Worm (Caenorhabditis elegans) whole organism, young adult: ENCODE measurements around the gene cox-6B.

Experiments used
- B0019.2 ChIP-seq: fragments of 200-800 bp; sonication (Bioruptor generic); conservative IDR thresholded peaks from 2 replicates; pipeline ENCODE4 v1.3.6; 2022; ENCODE audit warnings: missing genetic modification reagents, missing genetic modification characterization, missing compliant biosample characterization
- B0035.1 ChIP-seq: sonication (generic microtip); optimal IDR thresholded peaks from 2 replicates; lab custom pipeline; 2016; ENCODE audit warnings: missing genetic modification characterization, mild to moderate bottlenecking, missing compliant biosample characterization, missing genotype, missing genetic modification reagents
- B0261.1 ChIP-seq: sonication (generic microtip); optimal IDR thresholded peaks from 2 replicates; lab custom pipeline; 2016; ENCODE audit warnings: mild to moderate bottlenecking, missing genetic modification characterization, moderate library complexity, missing compliant biosample characterization
- F22D6.2 ChIP-seq: sonication (generic microtip); optimal IDR thresholded peaks from 2 replicates; lab custom pipeline; 2016; ENCODE audit warnings: mild to moderate bottlenecking, missing genetic modification characterization, missing compliant biosample characterization
- F57C9.4 ChIP-seq: sonication (generic microtip); optimal IDR thresholded peaks from 2 replicates; lab custom pipeline; 2017; ENCODE audit warnings: mild to moderate bottlenecking, missing genetic modification characterization, missing compliant biosample characterization
- K12H6.12 ChIP-seq: fragments of 200-800 bp; sonication (Bioruptor generic); optimal IDR thresholded peaks from 2 replicates; lab custom pipeline; 2018; ENCODE audit warnings: mild to moderate bottlenecking, missing genetic modification characterization, missing compliant biosample characterization
- T07F8.4 ChIP-seq: sonication (generic microtip); optimal IDR thresholded peaks from 2 replicates; lab custom pipeline; 2016; ENCODE audit warnings: mild to moderate bottlenecking, missing genetic modification characterization, moderate library complexity, missing compliant biosample characterization
- Y53F4B.3 ChIP-seq: fragments of 200-800 bp; sonication (Bioruptor generic); IDR thresholded peaks from 2 replicates; pipeline ENCODE4 v1.3.6; 2022; ENCODE audit warnings: missing genetic modification reagents, missing genetic modification characterization, missing compliant biosample characterization
- Y79H2A.3 ChIP-seq: fragments of 200-800 bp; sonication (Bioruptor generic); conservative IDR thresholded peaks from 2 replicates; pipeline ENCODE4 v1.3.6; 2022; ENCODE audit warnings: missing genetic modification reagents, missing genetic modification characterization, missing compliant biosample characterization
- ama-1 ChIP-seq, 3 experiments: fragments of 150-350 bp in 1 of 3; sonication (generic microtip) in 2 of 3; optimal IDR thresholded peaks; 2 replicates each; lab custom pipeline; 2014 to 2018; ENCODE audit warnings: missing biosample characterization in 2 of 3, missing genetic modification characterization in 2 of 3, missing genetic modification reagents in 2 of 3
- attf-5 ChIP-seq: fragments of 200-800 bp; sonication (Bioruptor generic); optimal IDR thresholded peaks from 2 replicates; lab custom pipeline; 2018; ENCODE audit warnings: mild to moderate bottlenecking, missing genetic modification characterization, missing compliant biosample characterization
- ceh-100 ChIP-seq: fragments of 200-800 bp; sonication (Bioruptor generic); IDR thresholded peaks from 2 replicates; pipeline ENCODE4 v1.3.6; 2022; ENCODE audit warnings: missing genetic modification reagents, missing genetic modification characterization, missing compliant biosample characterization
- ceh-79 ChIP-seq: sonication (generic microtip); optimal IDR thresholded peaks from 2 replicates; lab custom pipeline; 2017; ENCODE audit warnings: mild to moderate bottlenecking, missing genetic modification characterization, missing compliant biosample characterization
- ceh-91 ChIP-seq: fragments of 200-800 bp; sonication (Bioruptor generic); IDR thresholded peaks from 2 replicates; pipeline ENCODE4 v1.3.6; 2022; ENCODE audit warnings: missing genetic modification reagents, missing genetic modification characterization, missing compliant biosample characterization
- die-1 ChIP-seq: sonication (generic microtip); optimal IDR thresholded peaks from 2 replicates; lab custom pipeline; 2016; ENCODE audit warnings: missing genotype, mild to moderate bottlenecking, missing genetic modification characterization, missing compliant biosample characterization
- dox-1 ChIP-seq: fragments of 200-800 bp; sonication (Bioruptor generic); IDR thresholded peaks from 2 replicates; pipeline ENCODE4 v1.3.6; 2022; ENCODE audit warnings: missing genetic modification reagents, missing genetic modification characterization, missing compliant biosample characterization
- dpl-1 ChIP-seq: fragments of 150-350 bp; optimal IDR thresholded peaks from 2 replicates; lab custom pipeline; 2014; ENCODE audit warnings: missing biosample characterization, missing genetic modification reagents, missing genetic modification characterization
- egl-18 ChIP-seq: fragments of 200-800 bp; sonication (Bioruptor generic); IDR thresholded peaks from 2 replicates; pipeline ENCODE4 v1.3.6; 2022; ENCODE audit warnings: missing genetic modification reagents, missing genetic modification characterization, missing compliant biosample characterization
- egrh-3 ChIP-seq: fragments of 200-800 bp; sonication (Bioruptor generic); IDR thresholded peaks from 2 replicates; pipeline ENCODE4 v1.3.6; 2022; ENCODE audit warnings: missing genetic modification reagents, missing genetic modification characterization, missing compliant biosample characterization
- ets-4 ChIP-seq: fragments of 200-800 bp; sonication (Bioruptor generic); optimal IDR thresholded peaks from 2 replicates; lab custom pipeline; 2018; ENCODE audit warnings: mild to moderate bottlenecking, missing genetic modification characterization, missing compliant biosample characterization
- fkh-3 ChIP-seq: sonication (generic microtip); optimal IDR thresholded peaks from 2 replicates; lab custom pipeline; 2016; ENCODE audit warnings: mild to moderate bottlenecking, missing genetic modification characterization, missing compliant biosample characterization
- him-1 ChIP-seq: sonication (generic microtip); optimal IDR thresholded peaks from 2 replicates; lab custom pipeline; 2016; ENCODE audit warnings: missing genotype, missing genetic modification reagents, missing genetic modification characterization, missing compliant biosample characterization
- hmg-1.2 ChIP-seq: fragments of 200-800 bp; sonication (Bioruptor generic); IDR thresholded peaks from 2 replicates; pipeline ENCODE4 v1.3.6; 2022; ENCODE audit warnings: missing genetic modification reagents, missing genetic modification characterization, missing compliant biosample characterization
- lin-35 ChIP-seq, 3 experiments: fragments of 150-350 bp in 2 of 3; sonication (generic microtip) in 1 of 3; optimal IDR thresholded peaks; 2 replicates each; lab custom pipeline; 2014 to 2018; ENCODE audit warnings: missing biosample characterization in 3 of 3, missing genetic modification characterization in 3 of 3, missing genetic modification reagents in 3 of 3
- lin-40 ChIP-seq: sonication (generic microtip); optimal IDR thresholded peaks from 2 replicates; lab custom pipeline; 2016; ENCODE audit warnings: missing genetic modification characterization, mild to moderate bottlenecking, missing compliant biosample characterization, missing genotype, missing genetic modification reagents
- lin-54 ChIP-seq: fragments of 200-800 bp; sonication (Bioruptor generic); optimal IDR thresholded peaks from 2 replicates; lab custom pipeline; 2018; ENCODE audit warnings: mild to moderate bottlenecking, missing genetic modification characterization, missing compliant biosample characterization
- lsl-1 ChIP-seq: fragments of 200-800 bp; sonication (Bioruptor generic); optimal IDR thresholded peaks from 2 replicates; lab custom pipeline; 2018; ENCODE audit warnings: mild to moderate bottlenecking, missing genetic modification characterization, moderate library complexity, missing compliant biosample characterization
- lsy-27 ChIP-seq: sonication (generic microtip); optimal IDR thresholded peaks from 2 replicates; lab custom pipeline; 2017; ENCODE audit warnings: missing genetic modification characterization, mild to moderate bottlenecking, missing compliant biosample characterization, antibody characterized with exemption, missing genotype, borderline replicate concordance; ENCODE audit not compliant: insufficient read depth
- mcd-1 ChIP-seq: fragments of 200-800 bp; sonication (Bioruptor generic); IDR thresholded peaks from 2 replicates; pipeline ENCODE4 v1.3.6; 2022; ENCODE audit warnings: missing genetic modification reagents, missing genetic modification characterization, missing compliant biosample characterization
- mel-28 ChIP-seq: sonication (generic microtip); optimal IDR thresholded peaks from 2 replicates; lab custom pipeline; 2016; ENCODE audit warnings: borderline replicate concordance, mild to moderate bottlenecking, missing genetic modification characterization, missing compliant biosample characterization
- nfya-1 ChIP-seq: sonication (generic microtip); optimal IDR thresholded peaks from 2 replicates; lab custom pipeline; 2017; ENCODE audit warnings: antibody characterized with exemption, missing compliant biosample characterization, missing genetic modification characterization, borderline replicate concordance; ENCODE audit not compliant: insufficient read depth
- nfya-2 ChIP-seq: fragments of 200-800 bp; sonication (Bioruptor generic); IDR thresholded peaks from 2 replicates; pipeline ENCODE4 v1.3.6; 2022; ENCODE audit warnings: missing genetic modification reagents, missing genetic modification characterization, missing compliant biosample characterization
- nhr-120 ChIP-seq: fragments of 200-800 bp; sonication (Bioruptor generic); IDR thresholded peaks from 2 replicates; pipeline ENCODE4 v1.3.6; 2022; ENCODE audit warnings: missing genetic modification characterization, missing compliant biosample characterization
- nhr-179 ChIP-seq: sonication (generic microtip); optimal IDR thresholded peaks from 2 replicates; lab custom pipeline; 2016; ENCODE audit warnings: mild to moderate bottlenecking, missing genetic modification characterization, missing compliant biosample characterization
- nhr-90 ChIP-seq: sonication (generic microtip); optimal IDR thresholded peaks from 2 replicates; lab custom pipeline; 2016; ENCODE audit warnings: missing genotype, mild to moderate bottlenecking, missing genetic modification characterization, missing compliant biosample characterization
- repo-1 ChIP-seq: sonication (generic microtip); optimal IDR thresholded peaks from 2 replicates; lab custom pipeline; 2017; ENCODE audit warnings: mild to moderate bottlenecking, missing genetic modification characterization, missing compliant biosample characterization
- sea-2 ChIP-seq: fragments of 200-800 bp; sonication (Bioruptor generic); IDR thresholded peaks from 2 replicates; pipeline ENCODE4 v1.3.6; 2022; ENCODE audit warnings: missing genetic modification characterization, missing compliant biosample characterization
- snpc-1.1 ChIP-seq: sonication (generic microtip); optimal IDR thresholded peaks from 2 replicates; lab custom pipeline; 2017; ENCODE audit warnings: missing genetic modification characterization, mild to moderate bottlenecking, missing compliant biosample characterization, antibody characterized with exemption, moderate library complexity, missing genotype, missing genetic modification reagents; ENCODE audit not compliant: insufficient read depth
- snpc-4 ChIP-seq, 5 experiments: fragments of 150-350 bp in 1 of 5; sonication (generic microtip) in 4 of 5; optimal IDR thresholded peaks; 2 replicates each; lab custom pipeline; 2014 to 2018; ENCODE audit warnings: missing genetic modification characterization in 5 of 5, missing biosample characterization in 3 of 5, antibody characterized with exemption in 2 of 5, mild to moderate bottlenecking in 2 of 5, missing compliant biosample characterization in 2 of 5, missing genotype in 2 of 5, moderate library complexity in 2 of 5, missing genetic modification reagents in 1 of 5
- sptf-2 ChIP-seq: fragments of 200-800 bp; sonication (Bioruptor generic); optimal IDR thresholded peaks from 2 replicates; lab custom pipeline; 2018; ENCODE audit warnings: mild to moderate bottlenecking, missing genetic modification characterization, missing compliant biosample characterization
- unc-130 ChIP-seq: sonication (generic microtip); optimal IDR thresholded peaks from 2 replicates; lab custom pipeline; 2016; ENCODE audit warnings: missing genetic modification reagents, missing genetic modification characterization, missing compliant biosample characterization
- unc-62 ChIP-seq: fragments of 150-350 bp; optimal IDR thresholded peaks from 2 replicates; lab custom pipeline; 2014; ENCODE audit warnings: missing biosample characterization, missing genetic modification reagents, missing genetic modification characterization
- zfh-2 ChIP-seq: fragments of 200-800 bp; sonication (Bioruptor generic); conservative IDR thresholded peaks from 2 replicates; pipeline ENCODE4 v1.3.6; 2022; ENCODE audit warnings: missing genetic modification reagents, missing genetic modification characterization, missing compliant biosample characterization

cox-6B gene

DNA sequence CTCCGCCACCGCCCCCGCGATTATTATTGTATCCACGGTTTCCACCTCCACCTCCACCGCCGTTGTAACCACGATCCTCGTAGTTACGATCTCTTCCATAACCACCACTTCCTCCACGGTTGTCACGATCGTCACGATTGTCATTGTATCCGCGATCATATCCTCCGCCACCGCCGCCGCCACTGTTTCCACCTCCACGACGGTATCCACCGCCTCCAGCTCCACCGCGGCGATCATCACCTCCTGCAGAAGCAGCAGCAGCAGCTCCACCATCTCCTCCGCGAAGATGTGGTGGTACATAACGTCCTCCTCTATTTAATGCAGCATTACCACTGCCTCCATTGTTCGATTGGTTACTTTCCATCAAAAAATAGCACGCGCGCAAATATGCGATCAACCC lies 79.2 kb downstream of the cox-6B start, which contains the start of gene laf-1:
Gene laf-1, minus strand, starts transcription at position 399 of the 400 bp plus-strand sequence.
- TF ChIP-seq egl-18 (GFP tag; lab: Robert Waterston, UW): no peak
- no peak for TF ChIP-seq ceh-79 (tag; lab: Kevin White, UChicago)
- TF ChIP-seq nfya-1 (tag; lab: Kevin White, UChicago): no peak
- TF ChIP-seq lin-40: no peak
- TF ChIP-seq ets-4 (GFP tag; lab: Kevin White, UChicago): no peak
- peak; percentile 73 for TF ChIP-seq zfh-2
- peak; percentile 65; the same call in 1 of the 2 replicates for TF ChIP-seq egrh-3 (GFP tag; lab: Robert Waterston, UW)
- 0 out of 2 replicates have a peak, but pooled peaks have one; percentile 24 for TF ChIP-seq mcd-1 (GFP tag; lab: Robert Waterston, UW)
- TF ChIP-seq, all 124 proteins: peak for 3

DNA sequence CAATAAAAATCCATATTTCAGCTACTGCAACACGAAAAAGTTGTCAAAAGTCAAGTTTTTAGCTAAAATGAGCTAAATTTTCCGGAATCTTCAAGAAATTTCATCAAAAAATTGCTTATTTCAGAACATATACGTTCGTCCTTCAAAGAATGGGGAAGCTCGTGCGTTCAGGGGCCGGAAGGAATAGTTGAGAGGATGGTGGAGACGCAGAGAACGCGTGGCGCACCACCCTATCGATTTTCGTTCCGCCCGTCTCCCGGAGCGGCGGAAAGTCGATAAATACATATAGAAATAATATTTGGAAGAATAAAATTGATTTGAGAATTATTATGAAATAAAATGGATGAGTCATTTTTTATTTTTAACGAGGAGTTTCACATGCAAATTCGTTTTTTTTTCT lies 80.8 kb downstream of the cox-6B start:
- TF ChIP-seq lin-40 (no peak), hmg-1.2 (GFP tag; lab: Robert Waterston, UW) (0 out of 2 replicates have a peak, but pooled peaks have one; percentile 12)

DNA sequence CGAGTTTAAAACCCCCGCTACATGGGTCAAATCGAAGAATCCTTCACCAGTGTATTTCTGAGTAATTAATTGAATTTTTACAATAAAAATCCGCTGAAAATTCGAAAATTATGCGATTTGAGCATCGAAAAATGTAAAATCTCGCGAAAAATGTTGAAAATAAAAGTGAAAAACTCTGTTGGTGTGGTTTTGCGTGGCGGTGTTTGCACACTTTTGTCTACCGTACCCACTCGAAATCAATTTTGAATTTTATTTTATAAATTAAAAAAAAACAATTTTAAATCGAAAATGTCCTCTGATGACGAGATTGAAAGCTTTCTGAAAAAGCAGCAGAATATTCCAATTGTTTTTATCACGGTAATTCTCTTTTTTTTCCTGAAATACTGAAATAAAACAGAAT lies 81.3 kb downstream of the cox-6B start, which contains the start of gene Y71H2AM.6:
Gene Y71H2AM.6, plus strand, starts transcription at position 264 of the 400 bp plus-strand sequence.
- no peak for TF ChIP-seq lin-40
- peak; percentile 84 for TF ChIP-seq lsl-1 (GFP tag; lab: Kevin White, UChicago)
- TF ChIP-seq sptf-2 (GFP tag; lab: Kevin White, UChicago): no peak
- peak; percentile 65 for TF ChIP-seq lin-54 (GFP tag; lab: Kevin White, UChicago)
- TF ChIP-seq K12H6.12: no peak
- no peak for TF ChIP-seq Y79H2A.3 (GFP tag; lab: Robert Waterston, UW)
- TF ChIP-seq dox-1: no peak
- no peak for TF ChIP-seq snpc-4 (GFP tag; optimal IDR thresholded peaks at IDR 0.05; lab: Kevin White, UChicago)
- no peak for TF ChIP-seq snpc-4 (tag; optimal IDR thresholded peaks at IDR 0.05; lab: Kevin White, UChicago)
- TF ChIP-seq lin-35 (GFP tag; optimal IDR thresholded peaks at IDR 0.05; lab: Kevin White, UChicago): peak in 1 of 3 experiments; percentile 3
- no peak for TF ChIP-seq ceh-91 (GFP tag; lab: Robert Waterston, UW)
- no peak for TF ChIP-seq F22D6.2 (tag; lab: Kevin White, UChicago)
- peak; percentile 38; the same call in 1 of the 2 replicates for TF ChIP-seq mcd-1 (GFP tag; lab: Robert Waterston, UW)
- TF ChIP-seq ama-1 (optimal IDR thresholded peaks at IDR 0.05; lab: Kevin White, UChicago): no peak
- no peak for TF ChIP-seq ama-1 (GFP tag; optimal IDR thresholded peaks at IDR 0.05; lab: Kevin White, UChicago)
- no peak for TF ChIP-seq die-1 (tag; lab: Kevin White, UChicago)
- TF ChIP-seq mel-28: no peak
- TF ChIP-seq ceh-100: no peak
- no peak for TF ChIP-seq repo-1 (tag; lab: Kevin White, UChicago)
- no peak for TF ChIP-seq B0035.1 (tag; lab: Kevin White, UChicago)
- TF ChIP-seq unc-130 (GFP tag; lab: Kevin White, UChicago): no peak
- peak; percentile 31 for TF ChIP-seq attf-5 (GFP tag; lab: Kevin White, UChicago)
- no peak for TF ChIP-seq nhr-120 (GFP tag; lab: Robert Waterston, UW)
- TF ChIP-seq unc-62 (GFP tag; lab: Kevin White, UChicago): no peak
- TF ChIP-seq B0019.2 (GFP tag; lab: Robert Waterston, UW): no peak
- peak; percentile 6 for TF ChIP-seq snpc-1.1
- no peak for TF ChIP-seq nhr-179
- TF ChIP-seq fkh-3: no peak
- no peak for TF ChIP-seq sea-2 (GFP tag; lab: Robert Waterston, UW)
- no peak for TF ChIP-seq Y53F4B.3
- no peak for TF ChIP-seq nhr-90
- no peak for TF ChIP-seq dpl-1 (GFP tag; lab: Kevin White, UChicago)
- no peak for TF ChIP-seq F57C9.4 (tag; lab: Kevin White, UChicago)
- no peak for TF ChIP-seq lsy-27 (tag; lab: Kevin White, UChicago)
- no peak for TF ChIP-seq T07F8.4
- TF ChIP-seq nfya-2 (GFP tag; lab: Robert Waterston, UW): no peak
- TF ChIP-seq B0261.1 (tag; lab: Kevin White, UChicago): no peak
- TF ChIP-seq him-1 (tag; lab: Kevin White, UChicago): no peak
